Fruit fly (Drosophila melanogaster) whole organism, embryonic: ENCODE results near the gene CG17362.

Experiments used
- Antp ChIP-seq: fragments of 200-800 bp; sonication (Bioruptor generic); optimal IDR thresholded peaks from 3 replicates; lab custom pipeline; 2016; ENCODE audit warnings: missing biosample characterization, missing genetic modification characterization
- Bteb2 ChIP-seq: fragments of 200-800 bp; sonication (Bioruptor generic); optimal IDR thresholded peaks from 2 replicates; lab custom pipeline; 2016; ENCODE audit warnings: missing biosample characterization, missing genetic modification characterization
- CG1529 ChIP-seq: fragments of 200-800 bp; sonication (Bioruptor generic); optimal IDR thresholded peaks from 3 replicates; lab custom pipeline; 2018; ENCODE audit warnings: missing biosample characterization, missing genetic modification characterization
- CG16779 ChIP-seq: fragments of 200-800 bp; sonication (Bioruptor generic); IDR thresholded peaks from 2 replicates; pipeline ENCODE4 v1.3.6; 2022; ENCODE audit warnings: missing biosample characterization, missing genetic modification characterization
- CG5245 ChIP-seq: fragments of 200-800 bp; sonication (Bioruptor generic); optimal IDR thresholded peaks from 3 replicates; lab custom pipeline; 2016; ENCODE audit warnings: missing biosample characterization, missing genetic modification characterization
- bigmax ChIP-seq: fragments of 200-800 bp; sonication (Bioruptor generic); optimal IDR thresholded peaks from 2 replicates; lab custom pipeline; 2018; ENCODE audit warnings: missing biosample characterization, mild to moderate bottlenecking, missing genetic modification characterization
- danr ChIP-seq: fragments of 200-800 bp; sonication (Bioruptor generic); IDR thresholded peaks from 2 replicates; pipeline ENCODE4 v1.3.6; 2022; ENCODE audit warnings: missing biosample characterization, missing genetic modification characterization
- knrl ChIP-seq: fragments of 200-800 bp; sonication (Bioruptor generic); IDR thresholded peaks from 3 replicates; pipeline ENCODE4 v1.3.6; 2022; ENCODE audit warnings: missing biosample characterization, missing genetic modification characterization; ENCODE audit not compliant: partially characterized antibody
- psq ChIP-seq: fragments of 200-800 bp; sonication (Bioruptor generic); optimal IDR thresholded peaks from 2 replicates; lab custom pipeline; 2017; ENCODE audit warnings: missing biosample characterization, missing genetic modification characterization
- pzg ChIP-seq: fragments of 200-800 bp; sonication (Bioruptor generic); optimal IDR thresholded peaks from 3 replicates; lab custom pipeline; 2018; ENCODE audit warnings: missing biosample characterization, mild to moderate bottlenecking, missing genetic modification characterization, moderate library complexity
- sens-2 ChIP-seq: fragments of 200-800 bp; sonication (Bioruptor generic); IDR thresholded peaks from 2 replicates; pipeline ENCODE4 v1.3.6; 2022; ENCODE audit warnings: missing biosample characterization, missing genetic modification characterization
- sqz ChIP-seq: fragments of 200-800 bp; sonication (Bioruptor generic); optimal IDR thresholded peaks from 3 replicates; lab custom pipeline; 2018; ENCODE audit warnings: missing biosample characterization, mild to moderate bottlenecking, missing genetic modification characterization

dm6 chr3L:13951564-13951963, 34.9 kb upstream of the CG17362 start:
- TF ChIP-seq sens-2 (GFP tag; lab: Robert Waterston, UW) (no peak), danr (GFP tag; lab: Robert Waterston, UW) (no peak), CG16779 (GFP tag; lab: Robert Waterston, UW) (no peak), Antp (GFP tag; lab: Kevin White, UChicago) (no peak), CG5245 (GFP tag; lab: Kevin White, UChicago) (no peak), pzg (GFP tag; lab: Kevin White, UChicago) (no peak), knrl (GFP tag; lab: Robert Waterston, UW) (no peak), bigmax (GFP tag; lab: Kevin White, UChicago) (no peak), psq (no peak), Bteb2 (GFP tag; lab: Kevin White, UChicago) (no peak), sqz (GFP tag; lab: Kevin White, UChicago) (no peak), CG1529 (GFP tag; lab: Kevin White, UChicago) (no peak)
